Fruit fly (Drosophila melanogaster) whole organism, prepupa: ENCODE measurements around the gene Ptpmeg2.

Source experiments
- Blimp-1 ChIP-seq: fragments of 200-800 bp; sonication (Bioruptor generic); optimal IDR thresholded peaks from 3 replicates; lab custom pipeline; 2017; ENCODE audit warnings: missing biosample characterization, missing genetic modification characterization, mild to moderate bottlenecking, moderate library complexity, missing genetic modification reagents
- CG11762 ChIP-seq: fragments of 200-800 bp; sonication (Bioruptor generic); optimal IDR thresholded peaks from 3 replicates; lab custom pipeline; 2016; ENCODE audit warnings: missing biosample characterization, missing genetic modification characterization; ENCODE audit not compliant: insufficient read depth
- CG11902 ChIP-seq: fragments of 200-800 bp; sonication (Bioruptor generic); optimal IDR thresholded peaks from 3 replicates; lab custom pipeline; 2016; ENCODE audit warnings: missing biosample characterization, missing genetic modification characterization
- CG15336 ChIP-seq: fragments of 200-800 bp; sonication (Bioruptor generic); IDR thresholded peaks from 2 replicates; pipeline ENCODE4 v1.3.6; 2022; ENCODE audit warnings: missing biosample characterization, missing genetic modification characterization
- CG3032 ChIP-seq: fragments of 200-800 bp; optimal IDR thresholded peaks from 2 replicates; lab custom pipeline; 2019; ENCODE audit warnings: missing biosample characterization, mild to moderate bottlenecking, missing genetic modification characterization, moderate library complexity
- CG31627 ChIP-seq: fragments of 200-800 bp; sonication (Bioruptor generic); optimal IDR thresholded peaks from 3 replicates; lab custom pipeline; 2016; ENCODE audit warnings: missing biosample characterization, missing genetic modification characterization
- CG34406 ChIP-seq: fragments of 200-800 bp; sonication (Bioruptor generic); optimal IDR thresholded peaks from 3 replicates; lab custom pipeline; 2016; ENCODE audit warnings: missing biosample characterization, missing genetic modification characterization
- CG4318 ChIP-seq: fragments of 200-800 bp; sonication (Bioruptor generic); optimal IDR thresholded peaks from 3 replicates; lab custom pipeline; 2017; ENCODE audit warnings: missing biosample characterization, mild to moderate bottlenecking, missing genetic modification characterization
- CG6163 ChIP-seq: fragments of 200-800 bp; sonication (Bioruptor generic); IDR thresholded peaks from 3 replicates; pipeline ENCODE4 v1.3.6; 2022; ENCODE audit warnings: missing biosample characterization, missing genetic modification characterization
- CG6276 ChIP-seq: fragments of 200-800 bp; sonication (Bioruptor generic); optimal IDR thresholded peaks from 2 replicates; lab custom pipeline; 2017; ENCODE audit warnings: missing biosample characterization, mild to moderate bottlenecking, missing genetic modification characterization
- CG6792 ChIP-seq: fragments of 200-800 bp; sonication (Bioruptor generic); optimal IDR thresholded peaks from 3 replicates; lab custom pipeline; 2016; ENCODE audit warnings: missing biosample characterization, missing genetic modification characterization
- CG6808 ChIP-seq: fragments of 200-800 bp; sonication (Bioruptor generic); optimal IDR thresholded peaks from 3 replicates; lab custom pipeline; 2017; ENCODE audit warnings: missing biosample characterization, missing genetic modification characterization, mild to moderate bottlenecking, moderate library complexity, missing genetic modification reagents
- CG6854 ChIP-seq: fragments of 200-800 bp; sonication (Bioruptor generic); optimal IDR thresholded peaks from 2 replicates; lab custom pipeline; 2017; ENCODE audit warnings: missing biosample characterization, mild to moderate bottlenecking, missing genetic modification characterization
- CG7368 ChIP-seq: fragments of 200-800 bp; sonication (Bioruptor generic); optimal IDR thresholded peaks from 3 replicates; lab custom pipeline; 2016; ENCODE audit warnings: missing biosample characterization, missing genetic modification characterization
- CG8119 ChIP-seq: fragments of 200-800 bp; sonication (Bioruptor generic); IDR thresholded peaks from 3 replicates; pipeline ENCODE4 v1.3.6; 2022; ENCODE audit warnings: missing biosample characterization, missing genetic modification characterization
- CG8319 ChIP-seq: fragments of 200-800 bp; sonication (Bioruptor generic); optimal IDR thresholded peaks from 3 replicates; lab custom pipeline; 2016; ENCODE audit warnings: missing biosample characterization, missing genetic modification characterization
- Eip75B ChIP-seq: fragments of 200-800 bp; sonication (Bioruptor generic); optimal IDR thresholded peaks from 3 replicates; lab custom pipeline; 2016; ENCODE audit warnings: missing biosample characterization, missing genetic modification characterization
- Eip78C ChIP-seq: fragments of 200-800 bp; sonication (Bioruptor generic); peaks from one replicate; lab custom pipeline; 2016; ENCODE audit warnings: missing biosample characterization, missing genetic modification characterization
- Eip93F ChIP-seq: fragments of 200-800 bp; sonication (Bioruptor generic); optimal IDR thresholded peaks from 2 replicates; lab custom pipeline; 2016; ENCODE audit warnings: missing biosample characterization, mild to moderate bottlenecking, missing genetic modification characterization
- Ets21C ChIP-seq: fragments of 200-800 bp; sonication (Bioruptor generic); optimal IDR thresholded peaks from 3 replicates; lab custom pipeline; 2016; ENCODE audit warnings: missing biosample characterization, missing genetic modification characterization
- Ets96B ChIP-seq: fragments of 200-800 bp; optimal IDR thresholded peaks from 2 replicates; lab custom pipeline; 2019; ENCODE audit warnings: missing biosample characterization, mild to moderate bottlenecking, missing genetic modification characterization, moderate library complexity
- Gug ChIP-seq: fragments of 200-800 bp; sonication (Bioruptor generic); IDR thresholded peaks from 2 replicates; pipeline ENCODE4 v1.3.6; 2022; ENCODE audit warnings: missing biosample characterization, missing genetic modification characterization
- Hr38 ChIP-seq: sonication (Bioruptor generic); optimal IDR thresholded peaks from 2 replicates; lab custom pipeline; 2016; ENCODE audit warnings: missing biosample characterization, missing genetic modification characterization
- Hr39 ChIP-seq: fragments of 200-800 bp; sonication (Bioruptor generic); optimal IDR thresholded peaks from 2 replicates; lab custom pipeline; 2016; ENCODE audit warnings: missing biosample characterization, missing genetic modification characterization
- OdsH ChIP-seq: fragments of 200-800 bp; sonication (Bioruptor generic); optimal IDR thresholded peaks from 3 replicates; lab custom pipeline; 2016; ENCODE audit warnings: missing biosample characterization, missing genetic modification characterization
- Smox ChIP-seq: fragments of 200-800 bp; sonication (Bioruptor generic); optimal IDR thresholded peaks from 3 replicates; lab custom pipeline; 2016; ENCODE audit warnings: missing biosample characterization, missing genetic modification characterization
- Sox14 ChIP-seq: fragments of 200-800 bp; sonication (Bioruptor generic); optimal IDR thresholded peaks from 3 replicates; lab custom pipeline; 2016; ENCODE audit warnings: missing biosample characterization, missing genetic modification characterization
- Sox15 ChIP-seq: fragments of 200-800 bp; sonication (Bioruptor generic); optimal IDR thresholded peaks from 3 replicates; lab custom pipeline; 2016; ENCODE audit warnings: missing biosample characterization, missing genetic modification characterization
- achi ChIP-seq: fragments of 200-800 bp; sonication (Bioruptor generic); optimal IDR thresholded peaks from 3 replicates; lab custom pipeline; 2016; ENCODE audit warnings: missing biosample characterization, missing genetic modification characterization
- acj6 ChIP-seq: fragments of 200-800 bp; sonication (Bioruptor generic); optimal IDR thresholded peaks from 3 replicates; lab custom pipeline; 2016; ENCODE audit warnings: missing biosample characterization, missing genetic modification characterization
- dac ChIP-seq: fragments of 200-800 bp; sonication (Bioruptor generic); optimal IDR thresholded peaks from 2 replicates; lab custom pipeline; 2017; ENCODE audit warnings: missing biosample characterization, mild to moderate bottlenecking, missing genetic modification characterization
- dsx ChIP-seq: fragments of 200-800 bp; optimal IDR thresholded peaks from 3 replicates; lab custom pipeline; 2019; ENCODE audit warnings: missing biosample characterization, mild to moderate bottlenecking, missing genetic modification characterization, moderate library complexity; ENCODE audit not compliant: poor library complexity, severe bottlenecking
- eg ChIP-seq: fragments of 200-800 bp; sonication (Bioruptor generic); IDR thresholded peaks from 3 replicates; pipeline ENCODE4 v1.3.6; 2022; ENCODE audit warnings: missing biosample characterization, missing genetic modification characterization
- esn ChIP-seq: fragments of 200-800 bp; sonication (Bioruptor generic); optimal IDR thresholded peaks from 2 replicates; lab custom pipeline; 2016; ENCODE audit warnings: missing biosample characterization, mild to moderate bottlenecking, missing genetic modification characterization, moderate library complexity
- fd59A ChIP-seq: fragments of 200-800 bp; sonication (Bioruptor generic); optimal IDR thresholded peaks from 2 replicates; lab custom pipeline; 2017; ENCODE audit warnings: missing biosample characterization, mild to moderate bottlenecking, missing genetic modification characterization, missing genetic modification reagents
- fd85E ChIP-seq: fragments of 200-800 bp; sonication (Bioruptor generic); optimal IDR thresholded peaks from 3 replicates; lab custom pipeline; 2016; ENCODE audit warnings: missing biosample characterization, missing genetic modification characterization
- fkh ChIP-seq: fragments of 200-800 bp; sonication (Bioruptor generic); optimal IDR thresholded peaks from 3 replicates; lab custom pipeline; 2017; ENCODE audit warnings: missing biosample characterization, mild to moderate bottlenecking, missing genetic modification characterization, moderate library complexity
- lz ChIP-seq: fragments of 200-800 bp; sonication (Bioruptor generic); optimal IDR thresholded peaks from 3 replicates; lab custom pipeline; 2016; ENCODE audit warnings: missing biosample characterization, missing genetic modification characterization
- net ChIP-seq: fragments of 200-800 bp; sonication (Bioruptor generic); optimal IDR thresholded peaks from 3 replicates; lab custom pipeline; 2016; ENCODE audit warnings: missing biosample characterization, missing genetic modification characterization
- pdm3 ChIP-seq: fragments of 200-800 bp; sonication (Bioruptor generic); optimal IDR thresholded peaks from 3 replicates; lab custom pipeline; 2016; ENCODE audit warnings: missing biosample characterization, missing genetic modification characterization
- salr ChIP-seq, 2 experiments: fragments of 200-800 bp; sonication (Bioruptor generic); optimal IDR thresholded peaks; 3 replicates each; lab custom pipeline; 2016 to 2018; ENCODE audit warnings: missing biosample characterization in 2 of 2, missing genetic modification characterization in 2 of 2, mild to moderate bottlenecking in 1 of 2
- spab ChIP-seq: fragments of 200-800 bp; sonication (Bioruptor generic); optimal IDR thresholded peaks from 2 replicates; lab custom pipeline; 2017; ENCODE audit warnings: missing biosample characterization, mild to moderate bottlenecking, missing genetic modification characterization, missing genetic modification reagents
- ss ChIP-seq, 2 experiments: fragments of 200-800 bp; sonication (Bioruptor generic); optimal IDR thresholded peaks; 2 replicates in 1 of 2; 3 replicates in 1 of 2; lab custom pipeline; 2017 to 2018; ENCODE audit warnings: mild to moderate bottlenecking in 2 of 2, missing biosample characterization in 2 of 2, missing genetic modification characterization in 2 of 2, moderate library complexity in 1 of 2
- svp ChIP-seq: fragments of 200-800 bp; sonication (Bioruptor generic); peaks from one replicate; lab custom pipeline; 2016; ENCODE audit warnings: missing biosample characterization, missing genetic modification characterization

Ptpmeg2 gene

DNA sequence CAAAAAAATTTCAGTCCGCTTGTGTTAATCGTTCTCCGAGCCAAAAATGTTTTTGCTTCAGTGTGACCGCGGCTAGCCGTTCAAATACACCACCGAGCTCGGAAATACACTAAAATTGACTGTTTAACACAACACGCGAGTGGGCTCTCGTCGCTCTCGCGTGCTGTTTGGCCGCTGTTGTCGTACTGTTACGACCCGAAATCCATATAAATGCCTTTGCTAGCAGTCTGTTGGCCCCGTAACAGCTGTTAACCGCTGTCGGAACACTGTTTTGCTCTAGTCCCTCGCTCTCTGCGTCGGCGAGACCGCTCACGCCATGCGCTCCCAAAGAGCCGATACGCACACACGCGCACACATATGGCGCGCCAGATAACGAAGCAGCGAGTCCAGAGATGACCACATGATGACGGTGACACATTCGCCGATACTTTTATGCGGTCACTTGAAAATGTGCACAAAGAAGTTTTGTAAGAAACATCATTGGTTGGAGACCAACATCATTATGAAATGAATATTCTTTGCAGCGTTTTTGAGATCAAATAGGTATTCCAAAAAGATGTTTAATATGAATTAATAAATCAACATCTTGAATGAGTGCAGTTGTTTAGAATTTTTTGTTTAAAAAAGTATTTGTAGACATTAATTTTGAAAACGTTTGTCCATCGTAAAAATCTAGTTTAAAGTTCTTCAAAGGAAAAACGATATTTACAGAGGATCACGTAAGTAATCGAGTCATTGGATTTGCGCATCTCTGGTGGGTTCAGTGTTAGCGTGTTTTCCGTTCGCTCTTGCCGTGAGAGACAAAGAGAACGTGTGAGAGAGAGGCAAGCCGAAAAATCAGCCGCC is 26.8 kb upstream of the Ptpmeg2 start (continued):
- TF ChIP-seq fd59A (GFP tag; lab: Kevin White, UChicago) (peak; percentile 43), Eip93F (GFP tag; lab: Kevin White, UChicago) (no peak), Sox15 (GFP tag; lab: Kevin White, UChicago) (peak; percentile 34), Hr39 (peak; percentile 55), svp (GFP tag; lab: Kevin White, UChicago) (peak; percentile 87), esn (GFP tag; lab: Kevin White, UChicago) (peak; percentile 76), dac (GFP tag; lab: Kevin White, UChicago) (no peak), dsx (no peak), Gug (GFP tag; lab: Robert Waterston, UW) (no peak), Eip78C (peak; percentile 82), CG11762 (no peak), net (GFP tag; lab: Kevin White, UChicago) (peak; percentile 30), CG11902 (peak; percentile 2), Blimp-1 (GFP tag; lab: Kevin White, UChicago) (peak; percentile 4), acj6 (GFP tag; lab: Kevin White, UChicago) (peak; percentile 38), CG8119 (0 out of 3 replicates have a peak, but pooled peaks have one; percentile 41), CG3032 (tag; lab: Kevin White, UChicago) (peak; percentile 54), salr (GFP tag; optimal IDR thresholded peaks at IDR 0.05; lab: Kevin White, UChicago) (peak in 1 of 2 experiments; percentile 66), CG31627 (peak; percentile 63), OdsH (GFP tag; lab: Kevin White, UChicago) (peak; percentile 57), CG4318 (GFP tag; lab: Kevin White, UChicago) (no peak), CG6808 (GFP tag; lab: Kevin White, UChicago) (peak; percentile 53), fkh (GFP tag; lab: Kevin White, UChicago) (no peak), Smox (GFP tag; lab: Kevin White, UChicago) (peak; percentile 71)

DNA sequence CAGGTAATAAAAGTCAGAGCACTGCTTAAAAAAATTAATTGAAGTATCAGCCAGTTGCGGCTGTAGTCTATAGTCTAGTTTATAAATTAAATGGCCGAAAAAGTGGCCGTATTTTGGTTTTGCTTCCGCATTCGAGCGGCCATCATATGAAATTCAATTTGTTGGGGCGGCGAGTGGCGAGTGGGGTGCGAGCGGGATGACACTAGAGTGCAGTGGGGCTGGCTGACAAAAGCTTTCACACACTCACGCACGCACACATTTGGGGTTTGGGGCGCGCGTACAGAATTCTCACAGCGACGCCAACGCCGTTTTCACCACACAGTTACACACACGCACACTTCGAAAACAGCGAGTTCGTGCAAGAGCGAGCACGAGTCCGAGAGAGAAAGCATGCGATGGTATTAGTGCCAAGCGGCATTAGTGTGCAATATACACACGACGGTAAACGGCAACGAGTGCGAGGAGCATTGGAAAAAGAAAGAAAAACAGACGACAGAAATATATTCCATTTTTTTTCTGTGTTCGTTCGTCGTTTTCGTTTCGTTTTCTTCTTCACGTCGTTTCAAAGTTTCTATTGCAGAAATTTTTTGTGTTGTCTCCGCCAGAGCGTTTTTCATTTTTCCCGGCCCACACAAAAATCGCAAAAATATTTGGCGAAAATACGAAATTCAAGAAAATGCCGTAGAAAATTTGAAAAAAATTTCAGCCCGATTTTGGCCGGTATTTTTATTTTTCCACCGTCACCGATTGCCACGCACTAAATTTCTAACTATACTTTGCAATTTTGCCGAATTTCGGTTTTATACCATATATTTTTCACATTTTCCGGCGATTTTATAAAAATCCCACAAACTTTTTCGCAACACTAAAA is 26.0 kb upstream of the Ptpmeg2 start:
- TF ChIP-seq acj6 (GFP tag; lab: Kevin White, UChicago) (no peak), Blimp-1 (GFP tag; lab: Kevin White, UChicago) (peak; percentile 2), CG15336 (GFP tag; lab: Robert Waterston, UW) (peak; percentile 76), CG7368 (GFP tag; lab: Kevin White, UChicago) (peak; percentile 41), dsx (peak; percentile 69), Ets96B (peak; percentile 78), CG6792 (peak; percentile 1), CG11762 (peak; percentile 36), CG11902 (no peak), CG6276 (GFP tag; lab: Kevin White, UChicago) (peak; percentile 74), lz (GFP tag; lab: Kevin White, UChicago) (no peak), CG6163 (GFP tag; lab: Robert Waterston, UW) (peak; percentile 94), pdm3 (GFP tag; lab: Kevin White, UChicago) (peak; percentile 55), CG8119 (peak; percentile 83), Ets21C (no peak), CG8319 (GFP tag; lab: Kevin White, UChicago) (no peak), CG6854 (GFP tag; lab: Kevin White, UChicago) (peak; percentile 25), CG6808 (GFP tag; lab: Kevin White, UChicago) (peak; percentile 73), fd59A (GFP tag; lab: Kevin White, UChicago) (peak; percentile 59), Eip75B (GFP tag; lab: Kevin White, UChicago) (no peak), fd85E (GFP tag; lab: Kevin White, UChicago) (no peak), Hr38 (GFP tag; lab: Kevin White, UChicago) (no peak), eg (GFP tag; lab: Robert Waterston, UW) (peak; percentile 93), CG4318 (GFP tag; lab: Kevin White, UChicago) (no peak), Sox14 (GFP tag; lab: Kevin White, UChicago) (peak; percentile 47), fkh (GFP tag; lab: Kevin White, UChicago) (no peak), CG3032 (tag; lab: Kevin White, UChicago) (peak; percentile 71), esn (GFP tag; lab: Kevin White, UChicago) (no peak), spab (GFP tag; lab: Kevin White, UChicago) (peak; percentile 67), achi (GFP tag; lab: Kevin White, UChicago) (peak; percentile 34), Smox (GFP tag; lab: Kevin White, UChicago) (no peak), CG34406 (GFP tag; lab: Kevin White, UChicago) (no peak), dac (GFP tag; lab: Kevin White, UChicago) (peak; percentile 88), ss (GFP tag; optimal IDR thresholded peaks at IDR 0.05; lab: Kevin White, UChicago) (peak; percentile 68 to 84)
